Fruit fly (Drosophila melanogaster): ENCODE data around the gene Btnd.

Gene Btnd

dm6 chrX:6192332-6192731 is 26.8 kb downstream of the Btnd start, which contains the start of gene Ca-alpha1T:
TSS of gene Ca-alpha1T (minus strand) at chrX:6192483.
- TF ChIP-seq CG9705 (GFP tag; optimal IDR thresholded peaks at IDR 0.05) (no peak), jim (GFP tag; optimal IDR thresholded peaks at IDR 0.05) (no peak), foxo (GFP tag; optimal IDR thresholded peaks at IDR 0.05) (no peak), usp (GFP tag; optimal IDR thresholded peaks at IDR 0.05) (no peak), lola (GFP tag; optimal IDR thresholded peaks at IDR 0.05) (no peak), psq (GFP tag; optimal IDR thresholded peaks at IDR 0.05) (no peak), h (GFP tag; optimal IDR thresholded peaks at IDR 0.05) (no peak), fru (GFP tag; optimal IDR thresholded peaks at IDR 0.05) (no peak), Rel (GFP tag; optimal IDR thresholded peaks at IDR 0.05) (no peak), Rel (tag; optimal IDR thresholded peaks at IDR 0.05) (no peak), tai (GFP tag; optimal IDR thresholded peaks at IDR 0.05) (no peak), GATAd (GFP tag; optimal IDR thresholded peaks at IDR 0.05) (no peak), Hr78 (GFP tag; optimal IDR thresholded peaks at IDR 0.05) (no peak), Vsx2 (GFP tag; optimal IDR thresholded peaks at IDR 0.05; ENCODE audit: partially characterized antibody) (no peak), sage (GFP tag; optimal IDR thresholded peaks at IDR 0.05) (no peak), dl (GFP tag; optimal IDR thresholded peaks at IDR 0.05; ENCODE audit: insufficient read depth in 1 of 2, partially characterized antibody in 2 of 2) (no peak), Mio (GFP tag; optimal IDR thresholded peaks at IDR 0.05) (no peak), woc (GFP tag; optimal IDR thresholded peaks at IDR 0.05) (no peak), Hr83 (GFP tag; optimal IDR thresholded peaks at IDR 0.05; ENCODE audit: poor library complexity, severe bottlenecking) (no peak)

dm6 chrX:6179428-6179827 is 39.7 kb downstream of the Btnd start:
- TF ChIP-seq br (GFP tag; optimal IDR thresholded peaks at IDR 0.05) (no peak), lola (GFP tag; optimal IDR thresholded peaks at IDR 0.05) (no peak)

All from whole organism, wandering third instar larva.